Worm (Caenorhabditis elegans) whole organism, L4 larva: ENCODE data around the gene rhr-2.

ENCODE experiments used
- F10B5.3 ChIP-seq: sonication (generic microtip); optimal IDR thresholded peaks from 2 replicates; lab custom pipeline; 2016; ENCODE audit warnings: mild to moderate bottlenecking, missing genetic modification characterization, missing compliant biosample characterization
- F49E8.2 ChIP-seq: sonication (generic microtip); optimal IDR thresholded peaks from 2 replicates; lab custom pipeline; 2016; ENCODE audit warnings: missing compliant biosample characterization, mild to moderate bottlenecking, missing genetic modification characterization, borderline replicate concordance
- R02D3.7 ChIP-seq: fragments of 150-350 bp; sonication (generic microtip); optimal IDR thresholded peaks from 3 replicates; lab custom pipeline; 2014; ENCODE audit warnings: missing biosample characterization, missing genetic modification characterization
- Y105C5A.15 ChIP-seq: fragments of 200-800 bp; sonication (Bioruptor generic); IDR thresholded peaks from 2 replicates; pipeline ENCODE4 v1.3.6; 2022; ENCODE audit warnings: missing genetic modification characterization, missing compliant biosample characterization
- Y48G9A.11 ChIP-seq: fragments of 200-800 bp; sonication (Bioruptor generic); IDR thresholded peaks from 2 replicates; pipeline ENCODE4 v1.3.6; 2022; ENCODE audit warnings: missing genetic modification reagents, missing genetic modification characterization, missing compliant biosample characterization
- ZK337.2 ChIP-seq: fragments of 200-800 bp; sonication (Bioruptor generic); IDR thresholded peaks from 2 replicates; pipeline ENCODE4 v1.3.6; 2022; ENCODE audit warnings: missing genetic modification reagents, missing genetic modification characterization, missing compliant biosample characterization
- aly-2 ChIP-seq: sonication (generic microtip); optimal IDR thresholded peaks from 2 replicates; lab custom pipeline; 2018; ENCODE audit warnings: missing biosample characterization, missing genetic modification characterization
- ama-1 ChIP-seq: fragments of 150-350 bp; optimal IDR thresholded peaks from 2 replicates; lab custom pipeline; 2014; ENCODE audit warnings: inconsistent platforms, mixed read lengths
- arid-1 ChIP-seq: fragments of 200-800 bp; sonication (Bioruptor generic); conservative IDR thresholded peaks from 2 replicates; pipeline ENCODE4 v1.3.6; 2022; ENCODE audit warnings: missing genetic modification reagents, missing genetic modification characterization, missing compliant biosample characterization
- attf-4 ChIP-seq: sonication (generic microtip); optimal IDR thresholded peaks from 3 replicates; lab custom pipeline; 2017; ENCODE audit warnings: missing biosample characterization, missing genetic modification characterization
- ceh-28 ChIP-seq: fragments of 150-350 bp; optimal IDR thresholded peaks from 2 replicates; lab custom pipeline; 2014; ENCODE audit warnings: missing biosample characterization, missing genetic modification reagents, missing genetic modification characterization
- ceh-44 ChIP-seq: fragments of 200-800 bp; sonication (Bioruptor generic); IDR thresholded peaks from 2 replicates; pipeline ENCODE4 v1.3.6; 2022; ENCODE audit warnings: missing genetic modification reagents, missing genetic modification characterization, missing compliant biosample characterization
- ces-1 ChIP-seq: fragments of 150-350 bp; sonication (generic microtip); optimal IDR thresholded peaks from 4 replicates; lab custom pipeline; 2014; ENCODE audit warnings: missing biosample characterization, missing genetic modification reagents, missing genetic modification characterization
- ctbp-1 ChIP-seq: fragments of 200-800 bp; sonication (Bioruptor generic); IDR thresholded peaks from 2 replicates; pipeline ENCODE4 v1.3.6; 2022; ENCODE audit warnings: missing genetic modification reagents, missing genetic modification characterization, missing compliant biosample characterization
- daf-12 ChIP-seq: fragments of 150-350 bp; optimal IDR thresholded peaks from 2 replicates; lab custom pipeline; 2014; ENCODE audit warnings: missing biosample characterization, missing genetic modification reagents, missing genetic modification characterization
- daf-16 ChIP-seq, 3 experiments: sonication (generic microtip); optimal IDR thresholded peaks; 2 replicates each; lab custom pipeline; 2016 to 2017; ENCODE audit warnings: missing genetic modification characterization in 3 of 3, missing genetic modification reagents in 3 of 3, mild to moderate bottlenecking in 2 of 3, missing compliant biosample characterization in 2 of 3, missing biosample characterization in 1 of 3, moderate library complexity in 1 of 3
- daf-8 ChIP-seq: fragments of 200-800 bp; sonication (Bioruptor generic); IDR thresholded peaks from 2 replicates; pipeline ENCODE4 v1.3.6; 2022; ENCODE audit warnings: missing genetic modification characterization, missing compliant biosample characterization
- dpl-1 ChIP-seq: fragments of 150-350 bp; optimal IDR thresholded peaks from 2 replicates; lab custom pipeline; 2014; ENCODE audit warnings: missing biosample characterization, missing genetic modification reagents, missing genetic modification characterization
- dve-1 ChIP-seq: sonication (generic microtip); optimal IDR thresholded peaks from 2 replicates; lab custom pipeline; 2017; ENCODE audit warnings: antibody characterized with exemption, mild to moderate bottlenecking, missing genetic modification characterization, missing compliant biosample characterization; ENCODE audit not compliant: insufficient read depth
- fkh-10 ChIP-seq: fragments of 150-350 bp; optimal IDR thresholded peaks from 2 replicates; lab custom pipeline; 2014; ENCODE audit warnings: missing biosample characterization, missing genetic modification reagents, missing genetic modification characterization
- fos-1 ChIP-seq: fragments of 150-350 bp; optimal IDR thresholded peaks from 2 replicates; lab custom pipeline; 2014; ENCODE audit warnings: missing biosample characterization, missing genetic modification characterization
- hlh-11 ChIP-seq: fragments of 200-800 bp; sonication (Bioruptor generic); optimal IDR thresholded peaks from 2 replicates; lab custom pipeline; 2018; ENCODE audit warnings: mild to moderate bottlenecking, missing genetic modification characterization, missing compliant biosample characterization
- lin-1 ChIP-seq: fragments of 200-800 bp; sonication (Bioruptor generic); IDR thresholded peaks from 2 replicates; pipeline ENCODE4 v1.3.6; 2022; ENCODE audit warnings: missing genetic modification reagents, missing genetic modification characterization, missing compliant biosample characterization
- lin-13 ChIP-seq: fragments of 150-350 bp; optimal IDR thresholded peaks from 2 replicates; lab custom pipeline; 2014; ENCODE audit warnings: missing biosample characterization, missing genetic modification reagents, missing genetic modification characterization
- lin-38 ChIP-seq: fragments of 200-800 bp; sonication (Bioruptor generic); IDR thresholded peaks from 2 replicates; pipeline ENCODE4 v1.3.6; 2022; ENCODE audit warnings: missing genetic modification reagents, missing genetic modification characterization, missing compliant biosample characterization
- lin-39 ChIP-seq: fragments of 150-350 bp; optimal IDR thresholded peaks from 2 replicates; lab custom pipeline; 2014; ENCODE audit warnings: missing biosample characterization, missing genetic modification reagents, missing genetic modification characterization
- lsy-2 ChIP-seq, 2 experiments: fragments of 150-350 bp in 1 of 2; sonication (generic microtip) in 1 of 2; optimal IDR thresholded peaks; 2 replicates each; lab custom pipeline; 2014 to 2017; ENCODE audit warnings: missing biosample characterization in 2 of 2, missing genetic modification characterization in 2 of 2
- madf-9 ChIP-seq: fragments of 200-800 bp; sonication (Bioruptor generic); conservative IDR thresholded peaks from 2 replicates; pipeline ENCODE4 v1.3.6; 2022; ENCODE audit warnings: missing genetic modification reagents, missing genetic modification characterization, missing compliant biosample characterization
- mxl-3 ChIP-seq: fragments of 200-800 bp; sonication (Bioruptor generic); optimal IDR thresholded peaks from 2 replicates; lab custom pipeline; 2018; ENCODE audit warnings: mild to moderate bottlenecking, missing genetic modification characterization, missing compliant biosample characterization
- nhr-102 ChIP-seq: sonication (generic microtip); optimal IDR thresholded peaks from 2 replicates; lab custom pipeline; 2016; ENCODE audit warnings: mild to moderate bottlenecking, missing genetic modification characterization, moderate library complexity, missing compliant biosample characterization
- nhr-237 ChIP-seq: sonication (generic microtip); optimal IDR thresholded peaks from 2 replicates; lab custom pipeline; 2017; ENCODE audit warnings: missing biosample characterization, missing genetic modification characterization
- nhr-28 ChIP-seq: fragments of 150-350 bp; optimal IDR thresholded peaks from 2 replicates; lab custom pipeline; 2014; ENCODE audit warnings: missing biosample characterization, missing genetic modification characterization
- nhr-6 ChIP-seq: fragments of 150-350 bp; optimal IDR thresholded peaks from 2 replicates; lab custom pipeline; 2014; ENCODE audit warnings: missing biosample characterization, missing genetic modification characterization
- rbr-2 ChIP-seq: sonication (generic microtip); optimal IDR thresholded peaks from 2 replicates; lab custom pipeline; 2016; ENCODE audit warnings: missing genotype, missing genetic modification characterization, missing compliant biosample characterization
- snpc-4 ChIP-seq: fragments of 150-350 bp; optimal IDR thresholded peaks from 2 replicates; lab custom pipeline; 2014; ENCODE audit warnings: missing biosample characterization, missing genetic modification characterization
- spr-3 ChIP-seq: fragments of 200-800 bp; sonication (Bioruptor generic); optimal IDR thresholded peaks from 2 replicates; lab custom pipeline; 2018; ENCODE audit warnings: mild to moderate bottlenecking, missing genetic modification characterization, missing compliant biosample characterization
- unc-130 ChIP-seq: sonication (generic microtip); optimal IDR thresholded peaks from 2 replicates; lab custom pipeline; 2016; ENCODE audit warnings: missing genetic modification reagents, missing genetic modification characterization, missing compliant biosample characterization
- unc-39 ChIP-seq: sonication (generic microtip); optimal IDR thresholded peaks from 2 replicates; lab custom pipeline; 2017; ENCODE audit warnings: missing biosample characterization, missing genetic modification characterization
- unc-62 ChIP-seq, 3 experiments: fragments of 150-350 bp in 1 of 3; sonication (generic microtip); optimal IDR thresholded peaks in 2 of 3; peaks in 1 of 3; 1 replicate in 1 of 3; 2 replicates in 2 of 3; lab custom pipeline; 2014 to 2017; ENCODE audit warnings: missing biosample characterization in 3 of 3, missing genetic modification characterization in 3 of 3, missing genetic modification reagents in 3 of 3, missing genotype in 1 of 3
- vab-7 ChIP-seq: fragments of 200-800 bp; sonication (Bioruptor generic); IDR thresholded peaks from 2 replicates; pipeline ENCODE4 v1.3.6; 2022; ENCODE audit warnings: missing genetic modification reagents, missing genetic modification characterization, missing compliant biosample characterization
- zag-1 ChIP-seq: fragments of 150-350 bp; optimal IDR thresholded peaks from 2 replicates; lab custom pipeline; 2014; ENCODE audit warnings: missing biosample characterization, missing genetic modification characterization
- zfp-2 ChIP-seq: sonication (generic microtip); optimal IDR thresholded peaks from 2 replicates; lab custom pipeline; 2016; ENCODE audit warnings: mild to moderate bottlenecking, missing genetic modification characterization, missing compliant biosample characterization
- zfp-3 ChIP-seq: fragments of 200-800 bp; sonication (Bioruptor generic); conservative IDR thresholded peaks from 2 replicates; pipeline ENCODE4 v1.3.6; 2022; ENCODE audit warnings: missing genetic modification reagents, missing genetic modification characterization, missing compliant biosample characterization
- zip-2 ChIP-seq: fragments of 150-350 bp; optimal IDR thresholded peaks from 2 replicates; lab custom pipeline; 2014; ENCODE audit warnings: missing biosample characterization, missing genetic modification characterization
- ztf-11 ChIP-seq: fragments of 150-350 bp; optimal IDR thresholded peaks from 2 replicates; lab custom pipeline; 2014; ENCODE audit warnings: missing biosample characterization, missing genetic modification characterization
- ztf-7 ChIP-seq: fragments of 150-350 bp; optimal IDR thresholded peaks from 2 replicates; lab custom pipeline; 2014; ENCODE audit warnings: missing biosample characterization, missing genetic modification characterization

rhr-2 gene

DNA sequence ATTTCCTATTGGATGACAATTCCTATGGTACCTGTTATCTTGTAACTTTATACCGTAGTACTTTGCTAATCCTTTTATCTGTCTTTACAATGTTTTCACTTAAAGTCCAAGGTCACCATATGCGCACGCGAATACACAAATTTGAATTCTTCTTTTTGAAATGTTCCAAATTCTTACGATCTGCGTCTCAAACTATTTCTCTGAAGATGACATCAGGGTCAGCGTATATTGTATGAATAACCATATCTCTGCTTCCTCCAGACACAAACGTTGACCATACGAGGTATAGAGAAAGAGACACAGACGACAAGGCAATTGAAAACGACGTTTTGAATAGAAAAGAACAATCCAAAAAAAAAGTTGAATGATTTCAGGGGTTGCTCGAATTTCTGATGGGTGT, 44.0 kb upstream of the rhr-2 start:
- TF ChIP-seq snpc-4 (tag; lab: Kevin White, UChicago) (no peak), zip-2 (tag; lab: Kevin White, UChicago) (no peak), fkh-10 (GFP tag; lab: Kevin White, UChicago) (no peak), fos-1 (tag; lab: Kevin White, UChicago) (no peak), mxl-3 (GFP tag; lab: Kevin White, UChicago) (no peak), lin-39 (no peak), zfp-2 (tag; lab: Kevin White, UChicago) (no peak), R02D3.7 (tag; lab: Kevin White, UChicago) (no peak), unc-62 (GFP tag; optimal IDR thresholded peaks at IDR 0.05 in 1 of 2; lab: Kevin White, UChicago) (peak in 1 of 2 experiments; percentile 92), unc-62 (tag; optimal IDR thresholded peaks at IDR 0.05; lab: Kevin White, UChicago) (no peak), dve-1 (tag; lab: Kevin White, UChicago) (peak; percentile 57), nhr-237 (tag; lab: Kevin White, UChicago) (no peak), Y48G9A.11 (GFP tag; lab: Robert Waterston, UW) (no peak), ces-1 (GFP tag; lab: Kevin White, UChicago) (no peak), ceh-44 (GFP tag; lab: Robert Waterston, UW) (no peak), dpl-1 (GFP tag; lab: Kevin White, UChicago) (no peak), ceh-28 (tag; lab: Kevin White, UChicago) (no peak), hlh-11 (tag; lab: Kevin White, UChicago) (peak; percentile 5), nhr-6 (no peak), lsy-2 (tag; optimal IDR thresholded peaks at IDR 0.05; lab: Kevin White, UChicago) (peak in 1 of 2 experiments; percentile 17), nhr-28 (tag; lab: Kevin White, UChicago) (peak; percentile 34), arid-1 (GFP tag; lab: Robert Waterston, UW) (no peak), Y105C5A.15 (GFP tag; lab: Robert Waterston, UW) (no peak), attf-4 (tag; lab: Kevin White, UChicago) (no peak)
- TF ChIP-seq, all 104 proteins: peak for 5

ce11 chrV:11773420-11773819, 43.5 kb upstream of the rhr-2 start, which contains the start of gene bus-18:
TSS of gene bus-18 (plus strand) at chrV:11773720.
- TF ChIP-seq ztf-7 (tag; lab: Kevin White, UChicago) (no peak), nhr-237 (tag; lab: Kevin White, UChicago) (no peak), R02D3.7 (tag; lab: Kevin White, UChicago) (no peak), zfp-3 (GFP tag; lab: Robert Waterston, UW) (no peak), lin-13 (GFP tag; lab: Kevin White, UChicago) (no peak), daf-16 (GFP tag; optimal IDR thresholded peaks at IDR 0.05; lab: Kevin White, UChicago) (no peak), daf-16 (tag; optimal IDR thresholded peaks at IDR 0.05; lab: Kevin White, UChicago) (no peak), dpl-1 (GFP tag; lab: Kevin White, UChicago) (no peak), zag-1 (tag; lab: Kevin White, UChicago) (no peak), rbr-2 (no peak), zfp-2 (tag; lab: Kevin White, UChicago) (no peak), lin-38 (GFP tag; lab: Robert Waterston, UW) (no peak), unc-39 (tag; lab: Kevin White, UChicago) (no peak), Y48G9A.11 (GFP tag; lab: Robert Waterston, UW) (no peak), ceh-44 (GFP tag; lab: Robert Waterston, UW) (no peak), lin-1 (GFP tag; lab: Robert Waterston, UW) (no peak), aly-2 (no peak), ztf-11 (tag; lab: Kevin White, UChicago) (no peak), daf-8 (GFP tag; lab: Robert Waterston, UW) (no peak), nhr-102 (tag; lab: Kevin White, UChicago) (no peak)
- TF ChIP-seq, all 104 proteins: peak for 0

DNA sequence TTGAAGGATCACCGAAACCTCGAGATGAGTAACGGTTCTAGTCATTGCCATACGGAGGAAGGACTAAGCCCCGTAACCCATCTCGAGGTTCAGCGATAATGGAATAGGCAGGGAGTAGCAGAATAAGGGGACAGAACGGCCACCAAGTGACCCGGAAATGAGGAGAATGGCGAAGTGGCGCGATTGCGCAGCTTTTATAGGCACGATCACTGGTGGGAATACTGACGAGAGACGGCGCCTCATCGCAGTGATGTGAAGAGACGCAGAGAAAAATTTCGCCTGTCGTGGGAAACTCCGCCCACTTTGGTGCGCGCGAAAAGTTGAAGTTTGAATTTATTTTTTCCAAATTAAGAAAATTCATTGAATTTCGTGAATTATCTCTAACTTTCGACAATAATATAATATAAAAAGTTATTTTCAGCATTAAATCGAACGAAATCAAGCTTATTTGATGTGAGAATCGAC, 40.1 kb upstream of the rhr-2 start, which contains the start of gene F55A11.4:
Gene F55A11.4, plus strand, starts transcription at position 415 of the 465 bp plus-strand sequence.
- TF ChIP-seq F10B5.3 (tag; lab: Kevin White, UChicago) (no peak), unc-62 (GFP tag; optimal IDR thresholded peaks at IDR 0.05 in 1 of 2; lab: Kevin White, UChicago) (no peak), unc-62 (tag; optimal IDR thresholded peaks at IDR 0.05; lab: Kevin White, UChicago) (no peak), hlh-11 (tag; lab: Kevin White, UChicago) (peak; percentile 22), vab-7 (GFP tag; lab: Robert Waterston, UW) (0 out of 2 replicates have a peak, but pooled peaks have one; percentile 16), ama-1 (lab: Kevin White, UChicago) (peak; percentile 82), spr-3 (no peak), daf-8 (GFP tag; lab: Robert Waterston, UW) (no peak), daf-12 (no peak), attf-4 (tag; lab: Kevin White, UChicago) (no peak), F49E8.2 (tag; lab: Kevin White, UChicago) (peak; percentile 4), madf-9 (GFP tag; lab: Robert Waterston, UW) (no peak), ZK337.2 (no peak), nhr-28 (tag; lab: Kevin White, UChicago) (no peak), unc-130 (GFP tag; lab: Kevin White, UChicago) (peak; percentile 33), nhr-6 (no peak), zfp-3 (GFP tag; lab: Robert Waterston, UW) (no peak), ctbp-1 (GFP tag; lab: Robert Waterston, UW) (no peak)
